Worm (Caenorhabditis elegans) whole organism, midembryonic: ENCODE measurements around the gene prk-1.

ENCODE experiments used
- flt-1 ChIP-seq: fragments of 200-800 bp; sonication (Bioruptor generic); IDR thresholded peaks from 2 replicates; pipeline ENCODE4 v1.3.6; 2022; ENCODE audit warnings: missing genetic modification characterization, missing compliant biosample characterization
- tab-1 ChIP-seq: fragments of 200-800 bp; sonication (Bioruptor generic); IDR thresholded peaks from 2 replicates; pipeline ENCODE4 v1.3.6; 2022; ENCODE audit warnings: missing genetic modification characterization, missing compliant biosample characterization

DNA sequence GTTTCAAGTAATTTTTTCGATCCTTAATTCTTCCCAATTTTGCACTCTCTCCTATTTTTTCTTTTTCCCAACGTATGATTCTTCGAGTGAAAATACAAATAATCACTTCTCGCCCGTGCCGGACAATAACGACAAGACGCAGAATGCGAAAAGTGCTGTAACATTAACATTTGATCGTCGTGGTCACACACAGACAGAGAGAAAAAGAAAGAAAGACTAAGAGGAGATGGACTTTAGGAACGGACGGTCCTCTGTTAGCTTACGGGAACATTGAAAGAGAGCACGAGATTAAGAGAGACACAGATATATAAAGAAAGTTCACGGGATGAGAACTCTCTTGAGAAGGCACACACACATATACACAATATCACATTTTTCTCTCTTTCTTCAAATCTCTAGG, 42.1 kb upstream of the prk-1 start:
- no peak for TF ChIP-seq tab-1 (GFP tag; lab: Robert Waterston, UW)
- TF ChIP-seq flt-1 (GFP tag; lab: Robert Waterston, UW) = no peak
